Fruit fly (Drosophila melanogaster) whole organism, embryonic: ENCODE data around the gene Fnta.

Source experiments
- Adf1 ChIP-seq: fragments of 200-800 bp; sonication (Bioruptor generic); IDR thresholded peaks from 2 replicates; pipeline ENCODE4 v1.3.6; 2022; ENCODE audit warnings: missing biosample characterization, missing genetic modification characterization
- Blimp-1 ChIP-seq: fragments of 200-800 bp; sonication (Bioruptor generic); optimal IDR thresholded peaks from 3 replicates; lab custom pipeline; 2018; ENCODE audit warnings: missing biosample characterization, missing genetic modification characterization, mild to moderate bottlenecking, moderate library complexity, missing genetic modification reagents
- CG1024 ChIP-seq: fragments of 200-800 bp; sonication (Bioruptor generic); IDR thresholded peaks from 2 replicates; pipeline ENCODE4 v1.3.6; 2022; ENCODE audit warnings: missing biosample characterization, missing genetic modification characterization
- CG10959 ChIP-seq: fragments of 200-800 bp; sonication (Bioruptor generic); IDR thresholded peaks from 2 replicates; pipeline ENCODE4 v1.3.6; 2022; ENCODE audit warnings: missing biosample characterization, missing genetic modification characterization
- CG11085 ChIP-seq: fragments of 200-800 bp; sonication (Bioruptor generic); IDR thresholded peaks from 2 replicates; pipeline ENCODE4 v1.3.6; 2022; ENCODE audit warnings: missing biosample characterization, missing genetic modification characterization
- CG13296 ChIP-seq: fragments of 200-800 bp; sonication (Bioruptor generic); optimal IDR thresholded peaks from 3 replicates; lab custom pipeline; 2018; ENCODE audit warnings: missing biosample characterization, mild to moderate bottlenecking, missing genetic modification characterization
- CG13624 ChIP-seq: fragments of 200-800 bp; sonication (Bioruptor generic); optimal IDR thresholded peaks from 2 replicates; lab custom pipeline; 2016; ENCODE audit warnings: missing biosample characterization, missing genetic modification characterization
- CG14667 ChIP-seq: fragments of 200-800 bp; sonication (Bioruptor generic); IDR thresholded peaks from 2 replicates; pipeline ENCODE4 v1.3.6; 2022; ENCODE audit warnings: missing biosample characterization, missing genetic modification characterization
- CG17328 ChIP-seq: fragments of 200-800 bp; sonication (Bioruptor generic); IDR thresholded peaks from 2 replicates; pipeline ENCODE4 v1.3.6; 2022; ENCODE audit warnings: missing biosample characterization, missing genetic modification characterization
- CG17568 ChIP-seq: fragments of 200-800 bp; sonication (Bioruptor generic); optimal IDR thresholded peaks from 2 replicates; lab custom pipeline; 2018; ENCODE audit warnings: missing biosample characterization, mild to moderate bottlenecking, missing genetic modification characterization, moderate library complexity
- CG17612 ChIP-seq: fragments of 200-800 bp; sonication (Bioruptor generic); IDR thresholded peaks from 2 replicates; pipeline ENCODE4 v1.3.6; 2022; ENCODE audit warnings: missing biosample characterization, missing genetic modification characterization
- CG6854 ChIP-seq: fragments of 200-800 bp; sonication (Bioruptor generic); optimal IDR thresholded peaks from 3 replicates; lab custom pipeline; 2017; ENCODE audit warnings: missing biosample characterization, mild to moderate bottlenecking, missing genetic modification characterization
- CG8388 ChIP-seq: fragments of 200-800 bp; sonication (Bioruptor generic); optimal IDR thresholded peaks from 2 replicates; lab custom pipeline; 2019; ENCODE audit warnings: missing biosample characterization, mild to moderate bottlenecking, missing genetic modification characterization, moderate library complexity
- CHES-1-like ChIP-seq: fragments of 200-800 bp; sonication (Bioruptor generic); optimal IDR thresholded peaks from 2 replicates; lab custom pipeline; 2016; ENCODE audit warnings: missing biosample characterization, missing genetic modification characterization
- Chrac-16 ChIP-seq: fragments of 200-800 bp; sonication (Bioruptor generic); optimal IDR thresholded peaks from 3 replicates; lab custom pipeline; 2016; ENCODE audit warnings: missing biosample characterization, missing genetic modification characterization
- Dfd ChIP-seq, 2 experiments: fragments of >200 bp; optimal IDR thresholded peaks; 2 replicates each; lab custom pipeline; 2017; ENCODE audit warnings: missing biosample characterization in 2 of 2, missing genetic modification characterization in 2 of 2
- Dip3 ChIP-seq: fragments of 200-800 bp; sonication (Bioruptor generic); optimal IDR thresholded peaks from 3 replicates; lab custom pipeline; 2016; ENCODE audit warnings: missing biosample characterization, missing genetic modification characterization
- Elba2 ChIP-seq: fragments of 200-800 bp; sonication (Bioruptor generic); optimal IDR thresholded peaks from 3 replicates; lab custom pipeline; 2016; ENCODE audit warnings: missing biosample characterization, missing genetic modification characterization
- Hand ChIP-seq: fragments of 200-800 bp; sonication (Bioruptor generic); optimal IDR thresholded peaks from 2 replicates; lab custom pipeline; 2017; ENCODE audit warnings: mild to moderate bottlenecking, missing biosample characterization, missing genetic modification reagents, missing genetic modification characterization
- Hmr ChIP-seq: fragments of 200-800 bp; sonication (Bioruptor generic); optimal IDR thresholded peaks from 3 replicates; lab custom pipeline; 2017; ENCODE audit warnings: mild to moderate bottlenecking, missing biosample characterization, missing genetic modification reagents, missing genetic modification characterization
- Hr51 ChIP-seq, 2 experiments: fragments of 200-800 bp; sonication (Bioruptor generic); optimal IDR thresholded peaks; 2 replicates in 1 of 2; 3 replicates in 1 of 2; lab custom pipeline; 2016 to 2018; ENCODE audit warnings: missing biosample characterization in 2 of 2, missing genetic modification characterization in 2 of 2, mild to moderate bottlenecking in 1 of 2, moderate library complexity in 1 of 2
- Kr ChIP-seq: fragments of 200-800 bp; sonication (Bioruptor generic); optimal IDR thresholded peaks from 2 replicates; lab custom pipeline; 2017; ENCODE audit warnings: missing biosample characterization, mild to moderate bottlenecking, missing genetic modification characterization
- Lhr ChIP-seq: fragments of 200-800 bp; sonication (Bioruptor generic); optimal IDR thresholded peaks from 3 replicates; lab custom pipeline; 2017; ENCODE audit warnings: mild to moderate bottlenecking, missing biosample characterization, missing genetic modification reagents, missing genetic modification characterization
- Lpt ChIP-seq: fragments of >200 bp; optimal IDR thresholded peaks from 2 replicates; lab custom pipeline; 2018; ENCODE audit warnings: missing biosample characterization, missing genetic modification characterization
- Nf-YA ChIP-seq: fragments of 200-800 bp; sonication (Bioruptor generic); IDR thresholded peaks from 2 replicates; pipeline ENCODE4 v1.3.6; 2022; ENCODE audit warnings: missing biosample characterization, missing genetic modification characterization
- Pdp1 ChIP-seq, 2 experiments: fragments of 200-800 bp; sonication (Bioruptor generic); optimal IDR thresholded peaks; 3 replicates each; lab custom pipeline; 2016; ENCODE audit warnings: missing biosample characterization in 2 of 2, missing genetic modification characterization in 2 of 2, mild to moderate bottlenecking in 1 of 2, moderate library complexity in 1 of 2
- Rfx ChIP-seq: fragments of 200-800 bp; sonication (Bioruptor generic); IDR thresholded peaks from 2 replicates; pipeline ENCODE4 v1.3.6; 2022; ENCODE audit warnings: missing biosample characterization, missing genetic modification characterization
- Tbp ChIP-seq: fragments of >200 bp; optimal IDR thresholded peaks from 2 replicates; lab custom pipeline; 2018; ENCODE audit warnings: missing biosample characterization, missing genetic modification characterization
- abd-A ChIP-seq: fragments of 200-800 bp; sonication (Bioruptor generic); optimal IDR thresholded peaks from 3 replicates; lab custom pipeline; 2019; ENCODE audit warnings: missing biosample characterization, mild to moderate bottlenecking, missing genetic modification characterization, moderate library complexity
- ara ChIP-seq: fragments of 200-800 bp; sonication (Bioruptor generic); IDR thresholded peaks from 2 replicates; pipeline ENCODE4 v1.3.6; 2022; ENCODE audit warnings: missing biosample characterization, missing genetic modification characterization
- ash1 ChIP-seq: fragments of 200-800 bp; sonication (Bioruptor generic); optimal IDR thresholded peaks from 2 replicates; lab custom pipeline; 2018; ENCODE audit warnings: missing biosample characterization, mild to moderate bottlenecking, missing genetic modification characterization
- bcd ChIP-seq: fragments of 200-800 bp; sonication (Bioruptor generic); optimal IDR thresholded peaks from 2 replicates; lab custom pipeline; 2017; ENCODE audit warnings: missing biosample characterization, mild to moderate bottlenecking, missing genetic modification characterization
- chif ChIP-seq, 2 experiments: fragments of 200-800 bp; sonication (Bioruptor generic); optimal IDR thresholded peaks; 3 replicates each; lab custom pipeline; 2016; ENCODE audit warnings: missing biosample characterization in 2 of 2, missing genetic modification characterization in 2 of 2
- crp ChIP-seq, 2 experiments: fragments of 200-800 bp; sonication (Bioruptor generic); optimal IDR thresholded peaks; 2 replicates in 1 of 2; 3 replicates in 1 of 2; lab custom pipeline; 2017; ENCODE audit warnings: missing biosample characterization in 2 of 2, missing genetic modification characterization in 2 of 2, mild to moderate bottlenecking in 1 of 2, moderate library complexity in 1 of 2
- danr ChIP-seq: fragments of 200-800 bp; sonication (Bioruptor generic); IDR thresholded peaks from 2 replicates; pipeline ENCODE4 v1.3.6; 2022; ENCODE audit warnings: missing biosample characterization, missing genetic modification characterization
- eyg ChIP-seq: fragments of 200-800 bp; sonication (Bioruptor generic); optimal IDR thresholded peaks from 3 replicates; lab custom pipeline; 2016; ENCODE audit warnings: missing biosample characterization, missing genetic modification characterization
- gcm ChIP-seq: fragments of 200-800 bp; sonication (Bioruptor generic); optimal IDR thresholded peaks from 2 replicates; lab custom pipeline; 2019; ENCODE audit warnings: missing biosample characterization, mild to moderate bottlenecking, missing genetic modification characterization, moderate library complexity
- h ChIP-seq: fragments of >200 bp; optimal IDR thresholded peaks from 2 replicates; lab custom pipeline; 2017
- hkb ChIP-seq, 2 experiments: fragments of 200-800 bp in 1 of 2; fragments of >200 bp in 1 of 2; sonication (Bioruptor generic) in 1 of 2; IDR thresholded peaks in 1 of 2; optimal IDR thresholded peaks in 1 of 2; 2 replicates each; pipeline versions ENCODE4 v1.3.6 to Lab custom; 2017 to 2022; ENCODE audit warnings: missing biosample characterization in 1 of 2, missing genetic modification characterization in 1 of 2
- nau ChIP-seq: fragments of 200-800 bp; sonication (Bioruptor generic); optimal IDR thresholded peaks from 3 replicates; lab custom pipeline; 2017; ENCODE audit warnings: missing biosample characterization, mild to moderate bottlenecking, missing genetic modification characterization, missing genetic modification reagents
- pfk ChIP-seq: fragments of 200-800 bp; sonication (Bioruptor generic); optimal IDR thresholded peaks from 2 replicates; lab custom pipeline; 2018; ENCODE audit warnings: missing biosample characterization, mild to moderate bottlenecking, missing genetic modification characterization, moderate library complexity
- prd ChIP-seq, 3 experiments: fragments of >200 bp in 2 of 3; fragments of 200-800 bp in 1 of 3; sonication (Bioruptor generic) in 1 of 3; optimal IDR thresholded peaks in 2 of 3; IDR thresholded peaks in 1 of 3; 2 replicates in 2 of 3; 3 replicates in 1 of 3; pipeline versions ENCODE4 v1.3.6 to Lab custom; 2017 to 2022; ENCODE audit warnings: missing biosample characterization in 1 of 3, missing genetic modification characterization in 1 of 3
- pum ChIP-seq: fragments of 200-800 bp; sonication (Bioruptor generic); optimal IDR thresholded peaks from 2 replicates; lab custom pipeline; 2016; ENCODE audit warnings: missing biosample characterization, missing genetic modification characterization
- pzg ChIP-seq: fragments of 200-800 bp; sonication (Bioruptor generic); optimal IDR thresholded peaks from 3 replicates; lab custom pipeline; 2018; ENCODE audit warnings: missing biosample characterization, mild to moderate bottlenecking, missing genetic modification characterization, moderate library complexity
- row ChIP-seq: fragments of 200-800 bp; sonication (Bioruptor generic); IDR thresholded peaks from 3 replicates; pipeline ENCODE4 v1.3.6; 2022; ENCODE audit warnings: missing biosample characterization, missing genetic modification characterization
- seq ChIP-seq: fragments of 200-800 bp; sonication (Bioruptor generic); IDR thresholded peaks from 2 replicates; pipeline ENCODE4 v1.3.6; 2022; ENCODE audit warnings: missing biosample characterization, missing genetic modification characterization
- shn ChIP-seq: fragments of 200-800 bp; sonication (Bioruptor generic); optimal IDR thresholded peaks from 3 replicates; lab custom pipeline; 2016; ENCODE audit warnings: missing biosample characterization, missing genetic modification characterization
- sug ChIP-seq: fragments of 200-800 bp; optimal IDR thresholded peaks from 2 replicates; lab custom pipeline; 2019; ENCODE audit warnings: missing biosample characterization, mild to moderate bottlenecking, missing genetic modification characterization, moderate library complexity
- tx ChIP-seq: fragments of 200-800 bp; sonication (Bioruptor generic); optimal IDR thresholded peaks from 2 replicates; lab custom pipeline; 2016; ENCODE audit warnings: missing biosample characterization, missing genetic modification characterization
- unpg ChIP-seq: fragments of 200-800 bp; sonication (Bioruptor generic); optimal IDR thresholded peaks from 3 replicates; lab custom pipeline; 2018; ENCODE audit warnings: missing biosample characterization, mild to moderate bottlenecking, missing genetic modification characterization, moderate library complexity
- zen ChIP-seq: fragments of 200-800 bp; sonication (Bioruptor generic); optimal IDR thresholded peaks from 3 replicates; lab custom pipeline; 2018; ENCODE audit warnings: missing biosample characterization, mild to moderate bottlenecking, missing genetic modification characterization, moderate library complexity

Fnta gene

DNA sequence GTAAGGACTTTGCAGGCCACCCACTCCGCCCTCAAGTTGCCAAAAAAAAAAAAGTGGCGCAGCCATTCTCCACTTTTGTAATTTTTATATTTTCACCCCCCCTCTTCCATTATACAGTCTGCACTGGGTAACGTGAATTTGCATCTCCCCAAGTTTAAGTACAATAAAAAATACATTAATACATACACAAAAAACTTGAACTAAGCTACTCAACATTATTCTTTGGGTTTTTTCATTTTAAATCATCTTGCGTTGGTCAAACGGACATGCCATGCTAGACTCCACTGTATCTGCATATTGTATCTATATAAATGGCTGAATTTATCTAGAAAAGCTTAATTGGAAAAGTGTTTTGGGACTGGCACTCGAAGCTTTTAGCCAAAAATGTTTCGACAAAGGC is 31.0 kb upstream of the Fnta start (continued):
- TF ChIP-seq pzg (GFP tag; lab: Kevin White, UChicago), result no peak
- no peak for TF ChIP-seq Tbp (GFP tag; lab: Kevin White, UChicago)
- no peak for TF ChIP-seq CG17612
- peak; percentile 54 for TF ChIP-seq Rfx (GFP tag; lab: Robert Waterston, UW)
- TF ChIP-seq crp (GFP tag; optimal IDR thresholded peaks at IDR 0.05; lab: Kevin White, UChicago), result no peak
- no peak for TF ChIP-seq CG8388
- TF ChIP-seq Hr51 (GFP tag; optimal IDR thresholded peaks at IDR 0.05; lab: Kevin White, UChicago), result peak in 1 of 2 experiments; percentile 10
- TF ChIP-seq danr (GFP tag; lab: Robert Waterston, UW), result no peak
- TF ChIP-seq tx (GFP tag; lab: Kevin White, UChicago), result no peak
- TF ChIP-seq Elba2 (GFP tag; lab: Kevin White, UChicago), result no peak
- no peak for TF ChIP-seq Dfd (GFP tag; optimal IDR thresholded peaks at IDR 0.05; lab: Kevin White, UChicago)
- TF ChIP-seq Pdp1 (GFP tag; optimal IDR thresholded peaks at IDR 0.05; lab: Kevin White, UChicago), result no peak
- peak; percentile 65 for TF ChIP-seq row (GFP tag; lab: Robert Waterston, UW)
- TF ChIP-seq chif (GFP tag; optimal IDR thresholded peaks at IDR 0.05; lab: Kevin White, UChicago), result no peak
- no peak for TF ChIP-seq seq (GFP tag; lab: Robert Waterston, UW)
- no peak for TF ChIP-seq CG11085
- no peak for TF ChIP-seq Lhr (GFP tag; lab: Kevin White, UChicago)
- TF ChIP-seq pum (GFP tag; lab: Kevin White, UChicago), result no peak
- TF ChIP-seq CG1024, result no peak
- TF ChIP-seq CG6854 (GFP tag; lab: Kevin White, UChicago), result no peak
- TF ChIP-seq Nf-YA, result no peak
- peak; percentile 54 for TF ChIP-seq CG14667 (GFP tag; lab: Robert Waterston, UW)
- peak; percentile 39 for TF ChIP-seq CG13296 (GFP tag; lab: Kevin White, UChicago)
- TF ChIP-seq Hand (GFP tag; lab: Kevin White, UChicago), result no peak
- peak; percentile 23 for TF ChIP-seq Dip3 (GFP tag; lab: Kevin White, UChicago)
- TF ChIP-seq Kr, result no peak
- no peak for TF ChIP-seq sug (tag; lab: Kevin White, UChicago)
- no peak for TF ChIP-seq CG17328 (GFP tag; lab: Robert Waterston, UW)
- TF ChIP-seq nau (GFP tag; lab: Kevin White, UChicago), result no peak
- no peak for TF ChIP-seq abd-A
- no peak for TF ChIP-seq Chrac-16 (GFP tag; lab: Kevin White, UChicago)
- TF ChIP-seq ara (GFP tag; lab: Robert Waterston, UW), result no peak
- no peak for TF ChIP-seq pfk
- TF ChIP-seq Lpt (GFP tag; lab: Kevin White, UChicago), result no peak
- TF ChIP-seq Hmr (GFP tag; lab: Kevin White, UChicago), result peak; percentile 23
- TF ChIP-seq shn (GFP tag; lab: Kevin White, UChicago), result no peak
- no peak for TF ChIP-seq ash1 (GFP tag; lab: Kevin White, UChicago)
- no peak for TF ChIP-seq eyg (GFP tag; lab: Kevin White, UChicago)
- TF ChIP-seq gcm (GFP tag; lab: Kevin White, UChicago), result no peak
- no peak for TF ChIP-seq hkb (optimal IDR thresholded peaks at IDR 0.05; lab: Kevin White, UChicago)
- TF ChIP-seq hkb (GFP tag; IDR thresholded peaks at IDR 0.05; lab: Robert Waterston, UW), result peak; percentile 47; the same call in 1 of the 2 replicates
- no peak for TF ChIP-seq CG13624 (GFP tag; lab: Kevin White, UChicago)
- TF ChIP-seq Blimp-1 (GFP tag; lab: Kevin White, UChicago), result no peak
- TF ChIP-seq Adf1 (GFP tag; lab: Robert Waterston, UW), result no peak
- no peak for TF ChIP-seq CG10959 (GFP tag; lab: Robert Waterston, UW)
- no peak for TF ChIP-seq zen
- no peak for TF ChIP-seq CG17568 (GFP tag; lab: Kevin White, UChicago)
- TF ChIP-seq bcd (GFP tag; lab: Kevin White, UChicago), result peak; percentile 11
- TF ChIP-seq h (lab: Kevin White, UChicago), result no peak
- no peak for TF ChIP-seq CHES-1-like (GFP tag; lab: Kevin White, UChicago)
- no peak for TF ChIP-seq prd (optimal IDR thresholded peaks at IDR 0.05; lab: Kevin White, UChicago)
- TF ChIP-seq prd (GFP tag; IDR thresholded peaks at IDR 0.05; lab: Robert Waterston, UW), result peak; percentile 76; the same call in 2 of the 3 replicates
- TF ChIP-seq unpg (GFP tag; lab: Kevin White, UChicago), result no peak
